Worm (Caenorhabditis elegans): ENCODE results near the gene ZK430.5.

The ZK430.5 gene

ce11 chrII:4391072-4391471, 14.4 kb upstream of the ZK430.5 start (continued):
- TF ChIP-seq hlh-17 (GFP tag; optimal IDR thresholded peaks at IDR 0.05; ENCODE audit: borderline replicate concordance) (no peak), C34B4.2 (tag; optimal IDR thresholded peaks at IDR 0.05) (no peak), sptf-1 (tag; optimal IDR thresholded peaks at IDR 0.05) (no peak), unc-62 (GFP tag; optimal IDR thresholded peaks at IDR 0.05) (no peak), jun-1 (tag; optimal IDR thresholded peaks at IDR 0.05) (no peak), elt-2 (tag; optimal IDR thresholded peaks at IDR 0.05) (no peak), mab-9 (GFP tag; IDR thresholded peaks at IDR 0.05) (no peak), hlh-4 (tag; optimal IDR thresholded peaks at IDR 0.05) (no peak), nhr-12 (tag; optimal IDR thresholded peaks at IDR 0.05) (no peak), hpl-2 (GFP tag; optimal IDR thresholded peaks at IDR 0.05) (no peak), pqm-1 (tag; optimal IDR thresholded peaks at IDR 0.05) (no peak), snpc-4 (tag; optimal IDR thresholded peaks at IDR 0.05) (no peak)

- TF ChIP-seq aha-1 (tag; optimal IDR thresholded peaks at IDR 0.05), result no peak
- no peak for TF ChIP-seq dsc-1 (tag; optimal IDR thresholded peaks at IDR 0.05)
- peak; percentile 45 for TF ChIP-seq blmp-1 (tag; optimal IDR thresholded peaks at IDR 0.05)
- no peak for TF ChIP-seq egl-13 (tag; optimal IDR thresholded peaks at IDR 0.05)
- no peak for TF ChIP-seq F16B12.6 (tag; optimal IDR thresholded peaks at IDR 0.05)
- peak in 1 of 2 experiments; percentile 25 for TF ChIP-seq lsy-2 (tag; optimal IDR thresholded peaks at IDR 0.05)
- no peak for TF ChIP-seq egl-27 (tag; optimal IDR thresholded peaks at IDR 0.05)
- TF ChIP-seq isw-1 (GFP tag; IDR thresholded peaks at IDR 0.05), result no peak
- TF ChIP-seq ceh-90 (tag; optimal IDR thresholded peaks at IDR 0.05), result no peak
- peak in 1 of 2 experiments; percentile 18 for TF ChIP-seq lin-35 (GFP tag; optimal IDR thresholded peaks at IDR 0.05)
- peak in 1 of 3 experiments; percentile 12 for TF ChIP-seq dpl-1 (GFP tag; optimal IDR thresholded peaks at IDR 0.05)
- no peak for TF ChIP-seq fos-1 (tag; optimal IDR thresholded peaks at IDR 0.05)
- TF ChIP-seq nhr-85 (tag), result peak; percentile 66
- TF ChIP-seq tbx-2 (tag; optimal IDR thresholded peaks at IDR 0.05), result no peak
- no peak for TF ChIP-seq fkh-8 (tag; optimal IDR thresholded peaks at IDR 0.05)
- no peak for TF ChIP-seq lir-3 (tag; optimal IDR thresholded peaks at IDR 0.05; ENCODE audit: poor library complexity)
- TF ChIP-seq swsn-7 (tag; optimal IDR thresholded peaks at IDR 0.05), result no peak
- no peak for TF ChIP-seq nhr-77 (tag; optimal IDR thresholded peaks at IDR 0.05)
- peak in 3 of 6 experiments; percentile 8 to 14 (median 10) for TF ChIP-seq elt-3 (tag; optimal IDR thresholded peaks at IDR 0.05)
- TF ChIP-seq irx-1 (tag; optimal IDR thresholded peaks at IDR 0.05), result no peak
- no peak for TF ChIP-seq unc-62 (GFP tag; optimal IDR thresholded peaks at IDR 0.05)
- no peak for TF ChIP-seq sup-37 (GFP tag; optimal IDR thresholded peaks at IDR 0.05)
- no peak for TF ChIP-seq rnt-1 (tag; optimal IDR thresholded peaks at IDR 0.05)
- TF ChIP-seq grh-1 (GFP tag; IDR thresholded peaks at IDR 0.05), result no peak
- peak; percentile 33 for TF ChIP-seq lin-14 (GFP tag; optimal IDR thresholded peaks at IDR 0.05)
- no peak for TF ChIP-seq hpl-2 (GFP tag; optimal IDR thresholded peaks at IDR 0.05)
- TF ChIP-seq ceh-82 (tag; optimal IDR thresholded peaks at IDR 0.05), result no peak
Observed at ce11 chrII:4392526-4393057, 12.9 kb upstream of the ZK430.5 start, which contains the start of gene mlt-7. Gene mlt-7 (plus strand): TSS chrII:4393007.

ce11 chrII:4394438-4394837, 11.0 kb upstream of the ZK430.5 start:
- TF ChIP-seq mef-2 (tag; optimal IDR thresholded peaks at IDR 0.05) (no peak), blmp-1 (tag; optimal IDR thresholded peaks at IDR 0.05) (peak; percentile 48)

ce11 chrII:4409650-4410049, 4.2 kb downstream of the ZK430.5 start:
- no peak for TF ChIP-seq ceh-82 (tag; optimal IDR thresholded peaks at IDR 0.05)
- TF ChIP-seq snu-23 (GFP tag; optimal IDR thresholded peaks at IDR 0.05), result no peak
- TF ChIP-seq ces-1 (GFP tag; optimal IDR thresholded peaks at IDR 0.05), result no peak
- TF ChIP-seq lin-13 (GFP tag; optimal IDR thresholded peaks at IDR 0.05), result no peak
- no peak for TF ChIP-seq pax-3 (tag; optimal IDR thresholded peaks at IDR 0.05)
- TF ChIP-seq blmp-1 (tag; optimal IDR thresholded peaks at IDR 0.05), result no peak
- TF ChIP-seq nhr-76 (tag; optimal IDR thresholded peaks at IDR 0.05), result no peak
